Fruit fly (Drosophila melanogaster): Measurements from ENCODE around the gene CG13362.

Gene CG13362

dm6 chrX:739621-740216 is 11.4 kb downstream of the CG13362 start (continued):
- TF ChIP-seq CG8319 (GFP tag; optimal IDR thresholded peaks at IDR 0.05) (peak; percentile 23), pdm3 (GFP tag; optimal IDR thresholded peaks at IDR 0.05) (peak; percentile 70), CG6808 (GFP tag; optimal IDR thresholded peaks at IDR 0.05) (peak; percentile 30), OdsH (GFP tag; optimal IDR thresholded peaks at IDR 0.05) (peak; percentile 64), fd59A (GFP tag; optimal IDR thresholded peaks at IDR 0.05) (no peak), Hr39 (GFP tag; optimal IDR thresholded peaks at IDR 0.05) (peak; percentile 63), CG3919 (GFP tag; optimal IDR thresholded peaks at IDR 0.05) (no peak), CG6276 (GFP tag; optimal IDR thresholded peaks at IDR 0.05) (no peak)

- TF ChIP-seq net (GFP tag; optimal IDR thresholded peaks at IDR 0.05), result peak; percentile 42
- peak; percentile 82 for TF ChIP-seq CG8119 (GFP tag; IDR thresholded peaks at IDR 0.05)
- TF ChIP-seq vri (GFP tag; optimal IDR thresholded peaks at IDR 0.05), result no peak
- TF ChIP-seq Eip78C (GFP tag), result peak; percentile 68
- TF ChIP-seq eg (GFP tag; IDR thresholded peaks at IDR 0.05), result 0 out of 3 replicates have a peak, but pooled peaks have one; percentile 34
- TF ChIP-seq fd85E (GFP tag; optimal IDR thresholded peaks at IDR 0.05), result no peak
- peak; percentile 61 for TF ChIP-seq Gug (GFP tag; IDR thresholded peaks at IDR 0.05)
- TF ChIP-seq dac (GFP tag; optimal IDR thresholded peaks at IDR 0.05), result peak; percentile 75
- peak; percentile 25 for TF ChIP-seq CG34406 (GFP tag; optimal IDR thresholded peaks at IDR 0.05)
- TF ChIP-seq Smox (GFP tag; optimal IDR thresholded peaks at IDR 0.05), result no peak
- TF ChIP-seq CG3032 (tag; optimal IDR thresholded peaks at IDR 0.05), result no peak
- peak; percentile 34 for TF ChIP-seq CG3919 (GFP tag; optimal IDR thresholded peaks at IDR 0.05)
- TF ChIP-seq Hr4 (GFP tag; optimal IDR thresholded peaks at IDR 0.05), result no peak
- TF ChIP-seq CG8632 (GFP tag; optimal IDR thresholded peaks at IDR 0.05), result peak; percentile 4
- TF ChIP-seq OdsH (GFP tag; optimal IDR thresholded peaks at IDR 0.05), result peak; percentile 49
- TF ChIP-seq CG11762 (GFP tag; optimal IDR thresholded peaks at IDR 0.05; ENCODE audit: insufficient read depth), result peak; percentile 5
- TF ChIP-seq CG1621 (tag; optimal IDR thresholded peaks at IDR 0.05), result no peak
- no peak for TF ChIP-seq ss (GFP tag; optimal IDR thresholded peaks at IDR 0.05)
- TF ChIP-seq acj6 (GFP tag; optimal IDR thresholded peaks at IDR 0.05), result peak; percentile 42
- peak; percentile 36 for TF ChIP-seq CG6792 (GFP tag; optimal IDR thresholded peaks at IDR 0.05)
- TF ChIP-seq Sox102F (GFP tag; optimal IDR thresholded peaks at IDR 0.05), result peak; percentile 19
- TF ChIP-seq Eip75B (GFP tag; optimal IDR thresholded peaks at IDR 0.05), result no peak
- peak; percentile 17 for TF ChIP-seq pdm3 (GFP tag; optimal IDR thresholded peaks at IDR 0.05)
- TF ChIP-seq salr (GFP tag; optimal IDR thresholded peaks at IDR 0.05), result peak in 1 of 2 experiments; percentile 45
- peak; percentile 88 for TF ChIP-seq CG32006 (GFP tag; optimal IDR thresholded peaks at IDR 0.05)
- no peak for TF ChIP-seq Eip93F (GFP tag; optimal IDR thresholded peaks at IDR 0.05)
- no peak for TF ChIP-seq Sox14 (GFP tag; optimal IDR thresholded peaks at IDR 0.05)
- TF ChIP-seq CG8319 (GFP tag; optimal IDR thresholded peaks at IDR 0.05), result no peak
- TF ChIP-seq Ets96B (tag; optimal IDR thresholded peaks at IDR 0.05), result peak; percentile 13
- peak; percentile 72 for TF ChIP-seq achi (GFP tag; optimal IDR thresholded peaks at IDR 0.05)
- TF ChIP-seq CG6276 (GFP tag; optimal IDR thresholded peaks at IDR 0.05), result peak; percentile 41
- TF ChIP-seq Lpt (GFP tag; optimal IDR thresholded peaks at IDR 0.05), result peak; percentile 59
- no peak for TF ChIP-seq CG6854 (GFP tag; optimal IDR thresholded peaks at IDR 0.05)
- no peak for TF ChIP-seq CG7368 (GFP tag; optimal IDR thresholded peaks at IDR 0.05)
- TF ChIP-seq CG16779 (tag; optimal IDR thresholded peaks at IDR 0.05), result no peak
- TF ChIP-seq Sox15 (GFP tag; optimal IDR thresholded peaks at IDR 0.05), result no peak
- peak; percentile 53; the same call in 2 of the 3 replicates for TF ChIP-seq CG6163 (GFP tag; IDR thresholded peaks at IDR 0.05)
- no peak for TF ChIP-seq svp (GFP tag)
- TF ChIP-seq CG15336 (GFP tag; IDR thresholded peaks at IDR 0.05), result peak; percentile 79
- TF ChIP-seq CG10631 (GFP tag; optimal IDR thresholded peaks at IDR 0.05), result peak; percentile 63
- TF ChIP-seq fd59A (GFP tag; optimal IDR thresholded peaks at IDR 0.05), result no peak
- TF ChIP-seq lz (GFP tag; optimal IDR thresholded peaks at IDR 0.05), result no peak
- TF ChIP-seq CG4318 (GFP tag; optimal IDR thresholded peaks at IDR 0.05), result peak; percentile 71
- no peak for TF ChIP-seq CG11902 (GFP tag; optimal IDR thresholded peaks at IDR 0.05)
- no peak for TF ChIP-seq Met (GFP tag; optimal IDR thresholded peaks at IDR 0.05)
- TF ChIP-seq CG11294 (GFP tag; IDR thresholded peaks at IDR 0.05), result peak; percentile 46
- peak; percentile 1 for TF ChIP-seq topi (GFP tag; optimal IDR thresholded peaks at IDR 0.05)
Measured at dm6 chrX:724496-724895, 26.6 kb downstream of the CG13362 start.
